Worm (Caenorhabditis elegans): ENCODE measurements around the gene ccm-2.

ccm-2 gene

DNA sequence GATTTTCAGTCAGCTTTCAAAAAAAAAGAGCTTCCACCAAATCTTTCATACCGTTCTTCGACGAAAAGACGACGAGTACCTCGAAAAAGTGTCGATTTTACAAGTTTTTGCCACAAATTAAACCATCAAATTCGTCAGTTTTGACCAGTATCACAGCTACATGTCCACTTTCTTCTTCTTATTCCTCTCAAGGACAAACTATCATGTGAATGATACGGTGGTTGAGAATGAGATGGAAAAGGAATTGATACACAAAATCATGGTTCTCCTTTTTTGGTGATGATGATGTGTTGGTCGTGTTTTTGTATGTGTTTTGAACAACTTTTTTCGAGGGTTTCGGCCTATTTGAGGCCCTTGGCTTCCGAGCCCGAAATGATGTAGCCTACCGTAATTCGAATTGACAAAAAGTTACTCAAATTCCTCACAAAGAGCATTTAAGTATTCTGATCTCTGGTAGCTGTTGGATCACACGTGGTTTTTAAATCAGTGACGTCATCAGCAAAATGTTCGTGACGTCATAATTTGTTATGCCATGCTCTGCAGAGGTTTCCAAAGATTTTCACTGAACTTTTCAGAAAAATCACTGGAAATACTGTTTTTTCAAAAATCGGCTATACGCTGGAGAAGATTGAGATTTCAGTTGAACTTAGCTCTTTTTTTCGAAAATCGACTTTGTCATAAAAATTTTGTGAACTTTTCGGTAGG lies 33.6 kb downstream of the ccm-2 start:
- no peak for TF ChIP-seq hlh-1 (tag; optimal IDR thresholded peaks at IDR 0.05)
- TF ChIP-seq zip-8 (tag; optimal IDR thresholded peaks at IDR 0.05) = peak; percentile 99

DNA sequence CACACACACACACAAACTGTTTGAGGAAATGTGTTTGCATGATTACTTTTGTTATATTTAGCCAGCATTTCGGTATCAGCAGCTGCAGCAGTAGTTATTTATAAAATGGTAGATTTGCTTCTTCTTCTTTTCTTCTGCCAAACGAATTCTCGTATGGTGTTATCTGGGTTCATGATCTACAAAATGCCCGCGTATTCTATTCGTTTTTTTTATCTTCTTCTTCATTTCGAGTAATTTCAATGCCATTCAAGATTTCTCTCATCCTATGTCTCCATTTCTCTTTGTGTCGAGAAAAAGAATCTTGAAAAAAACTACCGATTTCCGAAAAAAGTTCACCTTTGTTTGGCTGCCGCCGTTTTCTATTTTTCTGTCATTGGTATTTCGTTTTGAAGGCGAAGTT lies 34.6 kb downstream of the ccm-2 start:
- TF ChIP-seq drap-1 (GFP tag; optimal IDR thresholded peaks at IDR 0.05) (no peak), lin-13 (tag; optimal IDR thresholded peaks at IDR 0.05) (no peak), nhr-76 (tag; optimal IDR thresholded peaks at IDR 0.05) (no peak), sptf-1 (tag; optimal IDR thresholded peaks at IDR 0.05) (no peak), nhr-12 (tag; optimal IDR thresholded peaks at IDR 0.05) (no peak), unc-120 (tag; optimal IDR thresholded peaks at IDR 0.05; ENCODE audit: poor library complexity, severe bottlenecking) (no peak), unc-39 (tag; optimal IDR thresholded peaks at IDR 0.05) (no peak), bed-3 (GFP tag; optimal IDR thresholded peaks at IDR 0.05) (no peak), ceh-43 (GFP tag; optimal IDR thresholded peaks at IDR 0.05) (no peak)

- TF ChIP-seq cnd-1 (tag; optimal IDR thresholded peaks at IDR 0.05) (no peak), flh-1 (GFP tag; optimal IDR thresholded peaks at IDR 0.05) (no peak), blmp-1 (tag; optimal IDR thresholded peaks at IDR 0.05) (no peak), nhr-28 (tag; optimal IDR thresholded peaks at IDR 0.05) (no peak), mep-1 (tag; optimal IDR thresholded peaks at IDR 0.05) (no peak), sptf-1 (tag; optimal IDR thresholded peaks at IDR 0.05) (no peak), nhr-2 (tag; optimal IDR thresholded peaks at IDR 0.05) (no peak), drap-1 (GFP tag; optimal IDR thresholded peaks at IDR 0.05) (no peak), elt-3 (tag; optimal IDR thresholded peaks at IDR 0.05) (no peak), nhr-76 (tag; optimal IDR thresholded peaks at IDR 0.05) (no peak)
These were observed 37.6 kb downstream of the ccm-2 start for ce11 chrIV:1872052-1872451.

DNA sequence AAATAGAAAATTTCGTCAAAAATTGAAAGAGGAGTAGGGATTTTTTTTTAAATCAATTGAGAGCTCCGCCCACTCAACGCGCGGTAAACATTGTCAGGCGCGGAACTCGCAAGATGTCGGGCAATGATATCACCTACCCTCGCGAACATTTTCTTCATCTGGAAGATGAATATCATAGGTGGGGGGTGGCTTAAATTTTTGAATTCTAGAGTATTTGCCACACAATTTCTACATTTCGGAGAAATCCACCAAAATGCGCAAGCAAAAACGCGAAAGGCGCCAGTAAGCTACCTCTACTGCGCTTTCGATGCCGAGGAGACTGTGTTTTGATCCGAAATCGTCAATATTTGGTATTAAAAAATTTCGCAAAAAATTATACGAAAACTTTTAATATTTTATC lies 44.1 kb downstream of the ccm-2 start:
- TF ChIP-seq nhr-28 (tag; optimal IDR thresholded peaks at IDR 0.05) = no peak
- no peak for TF ChIP-seq unc-39 (tag; optimal IDR thresholded peaks at IDR 0.05)
- TF ChIP-seq mab-5 (tag; optimal IDR thresholded peaks at IDR 0.05) = no peak
- no peak for TF ChIP-seq nhr-12 (tag; optimal IDR thresholded peaks at IDR 0.05)
- TF ChIP-seq ces-1 (GFP tag; optimal IDR thresholded peaks at IDR 0.05) = no peak

DNA sequence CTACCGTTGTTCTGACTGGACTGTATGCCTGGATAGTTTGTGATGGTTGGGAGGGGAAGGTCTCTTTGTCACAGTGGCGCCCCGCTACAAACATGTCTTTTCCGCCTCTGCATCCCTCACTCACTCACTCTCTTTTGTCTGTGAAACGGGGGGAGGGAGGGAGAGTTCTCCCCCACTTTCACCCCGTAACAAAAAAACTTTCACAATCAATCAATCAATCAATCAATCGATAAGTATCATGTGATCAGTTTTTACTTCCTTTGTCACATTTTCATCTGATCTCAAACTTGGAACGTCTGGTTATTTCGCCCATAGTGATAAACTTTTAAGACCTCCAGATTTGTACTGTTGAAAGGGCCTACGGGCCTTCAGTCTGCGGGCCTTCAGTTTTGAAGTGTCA lies 57.2 kb downstream of the ccm-2 start:
- no peak for TF ChIP-seq sem-2 (GFP tag; optimal IDR thresholded peaks at IDR 0.05)
- TF ChIP-seq elt-1 (tag; optimal IDR thresholded peaks at IDR 0.05; ENCODE audit: borderline replicate concordance, insufficient read depth) = no peak
- no peak for TF ChIP-seq M03D4.4 (tag; optimal IDR thresholded peaks at IDR 0.05)
- no peak for TF ChIP-seq cnd-1 (tag; optimal IDR thresholded peaks at IDR 0.05)
- no peak for TF ChIP-seq mls-2 (tag; optimal IDR thresholded peaks at IDR 0.05)
- TF ChIP-seq mab-5 (tag; optimal IDR thresholded peaks at IDR 0.05) = no peak
- no peak for TF ChIP-seq drap-1 (GFP tag; optimal IDR thresholded peaks at IDR 0.05)
- TF ChIP-seq nhr-237 (tag; optimal IDR thresholded peaks at IDR 0.05) = no peak
- no peak for TF ChIP-seq ceh-43 (GFP tag; optimal IDR thresholded peaks at IDR 0.05)
- TF ChIP-seq flh-1 (GFP tag; optimal IDR thresholded peaks at IDR 0.05) = no peak
- no peak for TF ChIP-seq ces-1 (GFP tag; optimal IDR thresholded peaks at IDR 0.05)
- TF ChIP-seq nhr-76 (tag; optimal IDR thresholded peaks at IDR 0.05) = no peak
- TF ChIP-seq unc-120 (tag; optimal IDR thresholded peaks at IDR 0.05; ENCODE audit: poor library complexity, severe bottlenecking) = no peak
- TF ChIP-seq blmp-1 (tag; optimal IDR thresholded peaks at IDR 0.05) = no peak
- no peak for TF ChIP-seq nhr-28 (tag; optimal IDR thresholded peaks at IDR 0.05)
- TF ChIP-seq bed-3 (GFP tag; optimal IDR thresholded peaks at IDR 0.05) = no peak
- TF ChIP-seq pha-4 (tag; optimal IDR thresholded peaks at IDR 0.05) = no peak

DNA sequence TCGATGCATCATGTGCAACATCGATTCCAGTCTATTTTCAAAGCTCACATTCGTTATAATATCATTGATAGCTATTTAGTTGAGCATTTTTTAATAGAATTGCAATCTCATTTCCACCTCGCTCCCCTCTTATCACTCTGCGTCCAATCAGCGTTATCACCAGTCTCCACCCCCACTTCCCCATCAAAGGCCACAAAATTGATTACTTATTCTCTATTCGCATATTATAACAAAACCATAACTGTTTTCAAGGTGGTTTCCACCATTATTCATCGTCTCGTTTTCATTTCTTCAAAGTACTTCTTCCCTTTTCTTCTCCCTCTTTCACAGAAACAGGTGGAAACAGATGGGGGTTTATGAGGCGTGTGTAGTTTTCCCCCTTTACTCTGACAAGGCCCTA lies 58.2 kb downstream of the ccm-2 start:
- TF ChIP-seq unc-39 (tag; optimal IDR thresholded peaks at IDR 0.05) = no peak
- TF ChIP-seq pha-4 (tag; optimal IDR thresholded peaks at IDR 0.05) = no peak
- no peak for TF ChIP-seq bed-3 (GFP tag; optimal IDR thresholded peaks at IDR 0.05)

DNA sequence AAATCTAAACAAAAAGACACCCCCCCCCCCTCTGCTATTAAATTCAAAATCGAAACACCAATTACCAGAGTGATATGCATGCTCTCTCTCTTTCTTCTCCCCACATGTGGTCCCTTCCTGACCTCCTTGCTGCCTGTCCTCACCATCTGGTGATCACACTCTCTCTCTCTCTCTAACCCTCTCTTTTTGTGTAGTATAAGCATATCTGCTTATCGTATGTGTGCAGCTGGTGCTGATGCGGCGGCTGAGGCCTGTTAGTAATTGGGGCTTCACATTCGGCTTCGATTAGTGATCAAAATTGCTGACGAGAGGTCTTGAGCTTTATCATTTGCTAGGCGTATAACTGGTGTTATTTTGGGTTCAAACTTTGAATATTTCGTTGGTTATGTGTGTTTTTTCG lies 60.6 kb downstream of the ccm-2 start:
- TF ChIP-seq unc-39 (tag; optimal IDR thresholded peaks at IDR 0.05) (no peak), hlh-1 (tag; optimal IDR thresholded peaks at IDR 0.05) (peak; percentile 67), M03D4.4 (tag; optimal IDR thresholded peaks at IDR 0.05) (no peak), nhr-237 (tag; optimal IDR thresholded peaks at IDR 0.05) (no peak), lin-32 (GFP tag; optimal IDR thresholded peaks at IDR 0.05) (peak; percentile 94), sptf-1 (tag; optimal IDR thresholded peaks at IDR 0.05) (peak; percentile 41), ham-2 (GFP tag; optimal IDR thresholded peaks at IDR 0.05) (peak; percentile 24), unc-120 (tag; optimal IDR thresholded peaks at IDR 0.05; ENCODE audit: poor library complexity, severe bottlenecking) (no peak), ces-1 (GFP tag; optimal IDR thresholded peaks at IDR 0.05) (peak; percentile 17), mls-2 (tag; optimal IDR thresholded peaks at IDR 0.05) (peak; percentile 59), cnd-1 (tag; optimal IDR thresholded peaks at IDR 0.05) (peak; percentile 69), ztf-11 (tag; optimal IDR thresholded peaks at IDR 0.05) (no peak), elt-1 (tag; optimal IDR thresholded peaks at IDR 0.05; ENCODE audit: borderline replicate concordance, insufficient read depth) (no peak)

All from whole organism, mixed stage, embryonic.